Fruit fly (Drosophila melanogaster) Kc167 (cell line): Measurements from ENCODE around the gene ec.

Experiments
- Sin3A ChIP-seq: fragments of >200 bp; optimal IDR thresholded peaks from 2 replicates; lab custom pipeline; 2018; ENCODE audit warnings: missing external identifiers
- h ChIP-seq: fragments of >200 bp; optimal IDR thresholded peaks from 3 replicates; lab custom pipeline; 2018; ENCODE audit warnings: missing external identifiers
- insv ChIP-seq: fragments of >200 bp; optimal IDR thresholded peaks from 3 replicates; lab custom pipeline; 2018; ENCODE audit warnings: missing external identifiers
- psq ChIP-seq: fragments of >200 bp; optimal IDR thresholded peaks from 2 replicates; lab custom pipeline; 2017; ENCODE audit warnings: missing external identifiers
- ttk ChIP-seq: sonication (Bioruptor generic); optimal IDR thresholded peaks from 2 replicates; lab custom pipeline; 2017; ENCODE audit warnings: missing external identifiers

DNA sequence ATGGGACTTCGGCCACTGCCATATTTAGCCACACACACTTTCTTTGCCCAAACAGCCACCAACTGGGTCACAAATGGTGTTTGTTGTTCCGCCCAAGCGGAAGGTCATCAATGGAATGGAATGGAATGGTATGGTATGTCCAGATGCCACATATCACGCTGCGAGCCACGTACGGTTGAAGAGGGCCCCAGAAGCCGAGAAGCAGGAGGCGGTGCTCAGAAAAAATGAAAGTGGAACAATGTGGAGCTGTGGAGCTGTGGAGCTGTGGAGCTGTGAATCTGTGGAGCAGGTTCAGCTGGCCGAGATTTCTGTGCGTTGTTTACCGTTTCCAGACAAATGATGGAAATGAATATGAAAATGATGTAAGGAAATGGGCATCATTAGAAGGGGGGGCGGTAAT lies 75.3 kb downstream of the ec start:
- TF ChIP-seq insv (lab: Kevin White, UChicago) (no peak), psq (lab: Kevin White, UChicago) (no peak), ttk (lab: Kevin White, UChicago) (no peak), h (lab: Kevin White, UChicago) (no peak), Sin3A (lab: Kevin White, UChicago) (no peak)
